Worm (Caenorhabditis elegans): ENCODE results near the gene srxa-19.

srxa-19 gene

DNA sequence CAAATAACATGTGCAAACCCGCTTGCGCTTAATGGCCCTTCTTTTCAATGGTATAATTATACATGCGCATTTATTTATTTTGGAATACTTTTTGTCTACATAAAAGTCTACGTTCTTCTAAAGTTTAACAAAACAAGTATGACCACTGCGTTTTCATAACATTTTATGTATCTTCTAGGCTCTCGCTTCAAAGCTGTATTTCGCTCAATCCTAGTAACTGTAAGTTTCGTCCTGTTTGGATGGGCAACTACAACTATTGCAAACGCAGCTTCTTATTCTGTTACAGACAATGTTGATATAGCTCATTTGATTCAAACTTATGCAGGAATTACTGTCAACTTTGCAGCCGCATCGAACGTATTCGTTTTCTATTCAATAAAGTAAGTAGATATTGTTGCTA, 27.2 kb upstream of the srxa-19 start, which contains the start of gene srsx-27:
Gene srsx-27, plus strand, starts transcription at position 301 of the 400 bp plus-strand sequence.
- TF ChIP-seq nhr-10 (tag; optimal IDR thresholded peaks at IDR 0.05) (no peak), sma-3 (GFP tag; optimal IDR thresholded peaks at IDR 0.05) (no peak), nhr-12 (tag; optimal IDR thresholded peaks at IDR 0.05) (no peak), alr-1 (tag; optimal IDR thresholded peaks at IDR 0.05) (no peak), lsy-2 (tag; optimal IDR thresholded peaks at IDR 0.05) (no peak), dmd-4 (tag; optimal IDR thresholded peaks at IDR 0.05) (no peak), F13H6.1 (tag; optimal IDR thresholded peaks at IDR 0.05) (no peak), nhr-21 (tag; optimal IDR thresholded peaks at IDR 0.05) (no peak)

DNA sequence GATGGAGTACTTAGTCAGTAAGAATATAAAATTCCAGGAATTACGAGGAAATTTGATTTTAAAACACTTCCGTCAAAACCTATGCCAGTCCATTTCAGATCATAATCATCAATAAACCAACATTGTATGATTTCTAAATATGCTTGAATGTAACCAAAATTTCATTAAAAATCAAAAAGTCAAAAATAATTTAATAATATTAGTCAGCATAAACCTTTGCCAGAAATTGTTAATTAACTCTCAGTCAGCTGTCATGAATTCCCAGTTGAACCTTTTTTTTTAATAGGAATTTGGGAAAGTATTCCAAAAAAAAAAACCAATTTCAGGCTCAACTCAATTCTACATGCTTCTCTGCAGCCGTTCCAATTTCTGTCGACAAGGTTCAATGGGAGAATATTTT, 25.8 kb upstream of the srxa-19 start, which contains the start of gene srsx-26:
Gene srsx-26, plus strand, starts transcription at position 301 of the 400 bp plus-strand sequence.
- no peak for TF ChIP-seq ztf-11 (tag; optimal IDR thresholded peaks at IDR 0.05)
- TF ChIP-seq unc-39 (tag; optimal IDR thresholded peaks at IDR 0.05) = no peak
- no peak for TF ChIP-seq nhr-25 (tag; optimal IDR thresholded peaks at IDR 0.05)
- TF ChIP-seq Y55F3AM.14 (GFP tag; optimal IDR thresholded peaks at IDR 0.05) = no peak
- no peak for TF ChIP-seq zag-1 (tag; optimal IDR thresholded peaks at IDR 0.05)

DNA sequence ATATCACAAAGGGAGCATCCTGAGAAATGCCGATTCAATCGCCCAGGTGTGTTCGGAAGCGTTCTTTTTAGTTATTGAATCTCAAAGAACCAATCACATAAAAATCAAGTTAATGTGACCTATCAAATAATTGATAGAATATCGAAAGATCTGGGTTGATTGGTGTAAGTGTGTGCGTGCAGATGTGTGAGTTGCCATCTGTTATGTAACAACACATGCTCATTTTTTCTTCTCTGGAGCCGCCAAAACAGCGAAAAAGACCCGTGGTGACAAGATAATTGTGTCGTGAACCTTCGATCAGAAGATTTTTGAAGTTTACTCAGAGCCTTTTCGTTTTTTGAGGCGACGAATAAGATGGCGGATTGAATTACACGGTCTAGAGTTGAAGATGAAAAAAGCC, 24.2 kb upstream of the srxa-19 start:
- TF ChIP-seq unc-39 (tag; optimal IDR thresholded peaks at IDR 0.05) (no peak), sma-9 (GFP tag; optimal IDR thresholded peaks at IDR 0.05) (peak; percentile 40), sma-9 (tag; optimal IDR thresholded peaks at IDR 0.05) (no peak), ceh-16 (tag; optimal IDR thresholded peaks at IDR 0.05) (no peak), R02D3.7 (tag; optimal IDR thresholded peaks at IDR 0.05) (no peak), ztf-4 (tag; optimal IDR thresholded peaks at IDR 0.05) (no peak), lsy-2 (tag; optimal IDR thresholded peaks at IDR 0.05) (peak in 1 of 2 experiments; percentile 12), C34F6.9 (tag; optimal IDR thresholded peaks at IDR 0.05) (peak; percentile 37), snpc-4 (tag; optimal IDR thresholded peaks at IDR 0.05) (no peak), unc-62 (GFP tag; optimal IDR thresholded peaks at IDR 0.05) (no peak), gmeb-1 (tag; optimal IDR thresholded peaks at IDR 0.05) (no peak), crh-2 (tag; optimal IDR thresholded peaks at IDR 0.05) (no peak), nhr-10 (tag; optimal IDR thresholded peaks at IDR 0.05) (no peak), sem-4 (tag; optimal IDR thresholded peaks at IDR 0.05) (peak; percentile 35), dmd-4 (tag; optimal IDR thresholded peaks at IDR 0.05) (no peak), unc-55 (GFP tag; optimal IDR thresholded peaks at IDR 0.05) (no peak), sma-3 (GFP tag; optimal IDR thresholded peaks at IDR 0.05) (no peak), mdl-1 (tag; optimal IDR thresholded peaks at IDR 0.05) (no peak), nhr-11 (tag; optimal IDR thresholded peaks at IDR 0.05) (no peak), mab-5 (tag; optimal IDR thresholded peaks at IDR 0.05) (no peak), ZK546.5 (tag; optimal IDR thresholded peaks at IDR 0.05) (no peak), nhr-25 (tag; optimal IDR thresholded peaks at IDR 0.05) (no peak), fos-1 (tag; optimal IDR thresholded peaks at IDR 0.05) (no peak), lin-13 (GFP tag; optimal IDR thresholded peaks at IDR 0.05) (no peak), alr-1 (tag; optimal IDR thresholded peaks at IDR 0.05) (no peak), nhr-129 (tag; optimal IDR thresholded peaks at IDR 0.05) (peak; percentile 71), aly-2 (tag; optimal IDR thresholded peaks at IDR 0.05) (no peak), blmp-1 (tag; optimal IDR thresholded peaks at IDR 0.05; ENCODE audit: insufficient read depth) (no peak), skn-1 (tag; optimal IDR thresholded peaks at IDR 0.05) (no peak), peb-1 (tag; optimal IDR thresholded peaks at IDR 0.05) (no peak), nhr-23 (tag; optimal IDR thresholded peaks at IDR 0.05) (no peak), egl-27 (tag; optimal IDR thresholded peaks at IDR 0.05) (no peak), F13H6.1 (tag; optimal IDR thresholded peaks at IDR 0.05) (peak; percentile 56), ztf-11 (tag; optimal IDR thresholded peaks at IDR 0.05) (no peak), ztf-1 (GFP tag; conservative IDR thresholded peaks at IDR 0.05) (no peak), lin-39 (tag; optimal IDR thresholded peaks at IDR 0.05) (no peak), nhr-21 (tag; optimal IDR thresholded peaks at IDR 0.05) (no peak), ama-1 (optimal IDR thresholded peaks at IDR 0.05) (no peak)

Data from whole organism, L2 larva.